Worm (Caenorhabditis elegans): Measurements from ENCODE around the gene bcc-1.

ce11 chrIV:11092502-11093080, at the start of gene bcc-1:
- TF ChIP-seq zag-1 (tag; optimal IDR thresholded peaks at IDR 0.05) (no peak), nhr-11 (tag; optimal IDR thresholded peaks at IDR 0.05) (no peak), egl-27 (tag; optimal IDR thresholded peaks at IDR 0.05) (no peak), sma-3 (GFP tag; optimal IDR thresholded peaks at IDR 0.05) (peak; percentile 45), mab-5 (tag; optimal IDR thresholded peaks at IDR 0.05) (peak; percentile 60), R02D3.7 (tag; optimal IDR thresholded peaks at IDR 0.05) (no peak), unc-39 (tag; optimal IDR thresholded peaks at IDR 0.05) (no peak), nhr-77 (tag; optimal IDR thresholded peaks at IDR 0.05) (no peak), nhr-237 (tag; optimal IDR thresholded peaks at IDR 0.05) (no peak), skn-1 (tag; optimal IDR thresholded peaks at IDR 0.05) (no peak)
